Fruit fly (Drosophila melanogaster) whole organism, embryonic: ENCODE data around the gene CG2021.

Experiments
- CG2889 ChIP-seq: fragments of 200-800 bp; sonication (Bioruptor generic); IDR thresholded peaks from 3 replicates; pipeline ENCODE4 v1.3.6; 2022; ENCODE audit warnings: missing biosample characterization, missing genetic modification characterization
- ranshi ChIP-seq: fragments of 200-800 bp; sonication (Bioruptor generic); IDR thresholded peaks from 2 replicates; pipeline ENCODE4 v1.3.6; 2022; ENCODE audit warnings: missing biosample characterization, missing genetic modification characterization

DNA sequence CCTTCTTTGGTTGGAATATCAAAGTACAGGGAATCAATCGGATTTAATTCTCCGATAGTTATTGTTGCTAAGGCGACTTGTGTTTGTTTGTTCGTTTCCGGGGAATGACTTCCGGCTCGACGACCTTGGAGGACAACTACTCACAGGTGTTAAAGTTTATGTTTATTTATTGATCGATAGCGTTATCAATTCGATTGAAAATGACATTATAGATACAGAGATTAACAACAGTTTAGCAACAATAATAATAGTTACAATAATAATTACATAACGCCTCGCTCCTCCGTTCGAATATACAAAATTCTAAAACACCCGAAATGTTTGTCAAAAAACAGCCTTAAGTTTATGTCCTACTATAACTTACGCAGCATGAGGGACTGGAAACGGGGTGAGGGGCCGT, 5.6 kb downstream of the CG2021 start, which contains the start of gene Dhc62B:
- TF ChIP-seq CG2889 (GFP tag; lab: Robert Waterston, UW), result no peak
- TF ChIP-seq ranshi (GFP tag; lab: Robert Waterston, UW), result no peak
